Fruit fly (Drosophila melanogaster) whole organism, embryonic: Measurements from ENCODE around the gene SdicB.

Experiments
- Aef1 ChIP-seq: fragments of 200-800 bp; sonication (Bioruptor generic); IDR thresholded peaks from 3 replicates; pipeline ENCODE4 v1.3.6; 2022; ENCODE audit warnings: missing biosample characterization, missing genetic modification characterization
- Asciz ChIP-seq: fragments of 200-800 bp; sonication (Bioruptor generic); optimal IDR thresholded peaks from 2 replicates; lab custom pipeline; 2017; ENCODE audit warnings: missing biosample characterization, mild to moderate bottlenecking, missing genetic modification characterization, missing genetic modification reagents
- BEAF-32 ChIP-seq: fragments of 200-800 bp; sonication (Bioruptor generic); optimal IDR thresholded peaks from 3 replicates; lab custom pipeline; 2017; ENCODE audit warnings: missing biosample characterization, missing genetic modification characterization, mild to moderate bottlenecking, moderate library complexity, missing genetic modification reagents
- Bgb ChIP-seq: fragments of 200-800 bp; sonication (Bioruptor generic); IDR thresholded peaks from 2 replicates; pipeline ENCODE4 v1.3.6; 2022; ENCODE audit warnings: missing biosample characterization, missing genetic modification characterization; ENCODE audit not compliant: partially characterized antibody
- CG10267 ChIP-seq: fragments of 200-800 bp; sonication (Bioruptor generic); optimal IDR thresholded peaks from 2 replicates; lab custom pipeline; 2018; ENCODE audit warnings: missing biosample characterization, mild to moderate bottlenecking, missing genetic modification characterization, moderate library complexity
- CG10366 ChIP-seq: fragments of 200-800 bp; sonication (Bioruptor generic); IDR thresholded peaks from 2 replicates; pipeline ENCODE4 v1.3.6; 2022; ENCODE audit warnings: missing biosample characterization, missing genetic modification characterization
- CG12769 ChIP-seq: fragments of 200-800 bp; sonication (Bioruptor generic); optimal IDR thresholded peaks from 2 replicates; lab custom pipeline; 2019; ENCODE audit warnings: missing biosample characterization, mild to moderate bottlenecking, missing genetic modification characterization, moderate library complexity
- CG13123 ChIP-seq: fragments of 200-800 bp; sonication (Bioruptor generic); optimal IDR thresholded peaks from 2 replicates; lab custom pipeline; 2016; ENCODE audit warnings: missing biosample characterization, missing genetic modification characterization
- CG13894 ChIP-seq: fragments of 200-800 bp; sonication (Bioruptor generic); optimal IDR thresholded peaks from 3 replicates; lab custom pipeline; 2018; ENCODE audit warnings: missing biosample characterization, mild to moderate bottlenecking, missing genetic modification characterization, moderate library complexity
- CG16863 ChIP-seq: fragments of 200-800 bp; sonication (Bioruptor generic); optimal IDR thresholded peaks from 3 replicates; lab custom pipeline; 2016; ENCODE audit warnings: missing biosample characterization, missing genetic modification characterization
- CG17829 ChIP-seq: fragments of 200-800 bp; optimal IDR thresholded peaks from 2 replicates; lab custom pipeline; 2019; ENCODE audit warnings: missing biosample characterization, mild to moderate bottlenecking, missing genetic modification characterization, moderate library complexity
- CG18599 ChIP-seq: fragments of 200-800 bp; sonication (Bioruptor generic); optimal IDR thresholded peaks from 3 replicates; lab custom pipeline; 2017; ENCODE audit warnings: missing biosample characterization, missing genetic modification characterization, mild to moderate bottlenecking, moderate library complexity, missing genetic modification reagents
- CG2199 ChIP-seq: fragments of 200-800 bp; sonication (Bioruptor generic); IDR thresholded peaks from 3 replicates; pipeline ENCODE4 v1.3.6; 2022; ENCODE audit warnings: missing biosample characterization, missing genetic modification characterization
- CG7271 ChIP-seq: fragments of 200-800 bp; sonication (Bioruptor generic); optimal IDR thresholded peaks from 2 replicates; lab custom pipeline; 2018; ENCODE audit warnings: missing biosample characterization, mild to moderate bottlenecking, missing genetic modification characterization, moderate library complexity
- CG7372 ChIP-seq: fragments of 200-800 bp; sonication (Bioruptor generic); IDR thresholded peaks from 2 replicates; pipeline ENCODE4 v1.3.6; 2022; ENCODE audit warnings: missing biosample characterization, missing genetic modification characterization
- CG7786 ChIP-seq: fragments of 200-800 bp; sonication (Bioruptor generic); optimal IDR thresholded peaks from 2 replicates; lab custom pipeline; 2016; ENCODE audit warnings: missing biosample characterization, missing genetic modification characterization
- CG8388 ChIP-seq: fragments of 200-800 bp; sonication (Bioruptor generic); optimal IDR thresholded peaks from 2 replicates; lab custom pipeline; 2019; ENCODE audit warnings: missing biosample characterization, mild to moderate bottlenecking, missing genetic modification characterization, moderate library complexity
- CHES-1-like ChIP-seq: fragments of 200-800 bp; sonication (Bioruptor generic); optimal IDR thresholded peaks from 2 replicates; lab custom pipeline; 2016; ENCODE audit warnings: missing biosample characterization, missing genetic modification characterization
- D19A ChIP-seq: fragments of 200-800 bp; optimal IDR thresholded peaks from 3 replicates; lab custom pipeline; 2019; ENCODE audit warnings: missing biosample characterization, mild to moderate bottlenecking, missing genetic modification characterization, moderate library complexity
- Dad ChIP-seq: fragments of 200-800 bp; sonication (Bioruptor generic); optimal IDR thresholded peaks from 3 replicates; lab custom pipeline; 2016; ENCODE audit warnings: missing biosample characterization, missing genetic modification characterization
- Eip74EF ChIP-seq, 2 experiments: fragments of 200-800 bp in 1 of 2; fragments of >200 bp in 1 of 2; sonication (Bioruptor generic) in 1 of 2; optimal IDR thresholded peaks; 2 replicates each; lab custom pipeline; 2017 to 2019; ENCODE audit warnings: missing biosample characterization in 2 of 2, missing genetic modification characterization in 2 of 2, mild to moderate bottlenecking in 1 of 2, moderate library complexity in 1 of 2
- Ets97D ChIP-seq: fragments of 200-800 bp; sonication (Bioruptor generic); optimal IDR thresholded peaks from 3 replicates; lab custom pipeline; 2016; ENCODE audit warnings: missing biosample characterization, missing genetic modification characterization
- Fer2 ChIP-seq: fragments of 200-800 bp; sonication (Bioruptor generic); optimal IDR thresholded peaks from 2 replicates; lab custom pipeline; 2018; ENCODE audit warnings: missing biosample characterization, mild to moderate bottlenecking, missing genetic modification characterization, moderate library complexity
- Gug ChIP-seq: fragments of 200-800 bp; sonication (Bioruptor generic); IDR thresholded peaks from 4 replicates; pipeline ENCODE4 v1.3.6; 2022; ENCODE audit warnings: missing biosample characterization, missing genetic modification characterization
- HLH4C ChIP-seq: fragments of 200-800 bp; sonication (Bioruptor generic); IDR thresholded peaks from 3 replicates; pipeline ENCODE4 v1.3.6; 2022; ENCODE audit warnings: missing biosample characterization, missing genetic modification characterization; ENCODE audit not compliant: partially characterized antibody
- Lim3 ChIP-seq: fragments of 200-800 bp; sonication (Bioruptor generic); IDR thresholded peaks from 2 replicates; pipeline ENCODE4 v1.3.6; 2022; ENCODE audit warnings: missing biosample characterization, missing genetic modification characterization
- Mes4 ChIP-seq: fragments of 200-800 bp; sonication (Bioruptor generic); optimal IDR thresholded peaks from 2 replicates; lab custom pipeline; 2016; ENCODE audit warnings: missing biosample characterization, missing genetic modification characterization
- NC2β ChIP-seq: fragments of 200-800 bp; sonication (Bioruptor generic); optimal IDR thresholded peaks from 2 replicates; lab custom pipeline; 2016; ENCODE audit warnings: missing biosample characterization, missing genetic modification characterization
- Nf-YA ChIP-seq: fragments of 200-800 bp; sonication (Bioruptor generic); IDR thresholded peaks from 2 replicates; pipeline ENCODE4 v1.3.6; 2022; ENCODE audit warnings: missing biosample characterization, missing genetic modification characterization
- Nf-YC ChIP-seq: fragments of 200-800 bp; optimal IDR thresholded peaks from 3 replicates; lab custom pipeline; 2019; ENCODE audit warnings: missing biosample characterization, mild to moderate bottlenecking, missing genetic modification characterization, moderate library complexity
- Opbp ChIP-seq: fragments of 200-800 bp; sonication (Bioruptor generic); IDR thresholded peaks from 3 replicates; pipeline ENCODE4 v1.3.6; 2022; ENCODE audit warnings: missing biosample characterization, missing genetic modification characterization; ENCODE audit not compliant: partially characterized antibody
- Ptx1 ChIP-seq: fragments of 200-800 bp; sonication (Bioruptor generic); IDR thresholded peaks from 2 replicates; pipeline ENCODE4 v1.3.6; 2022; ENCODE audit warnings: missing biosample characterization, missing genetic modification characterization
- Taf1 ChIP-seq: fragments of 200-800 bp; sonication (Bioruptor generic); IDR thresholded peaks from 2 replicates; pipeline ENCODE4 v1.3.6; 2022; ENCODE audit warnings: missing biosample characterization, missing genetic modification characterization
- bowl ChIP-seq: fragments of 200-800 bp; sonication (Bioruptor generic); IDR thresholded peaks from 2 replicates; pipeline ENCODE4 v1.3.6; 2022; ENCODE audit warnings: missing biosample characterization, missing genetic modification characterization
- dan ChIP-seq: fragments of 200-800 bp; sonication (Bioruptor generic); IDR thresholded peaks from 2 replicates; pipeline ENCODE4 v1.3.6; 2022; ENCODE audit warnings: missing biosample characterization, missing genetic modification characterization
- ftz-f1 ChIP-seq: fragments of 200-800 bp; sonication (Bioruptor generic); optimal IDR thresholded peaks from 2 replicates; lab custom pipeline; 2016; ENCODE audit warnings: missing biosample characterization, missing genetic modification characterization
- ind ChIP-seq: fragments of 200-800 bp; sonication (Bioruptor generic); optimal IDR thresholded peaks from 3 replicates; lab custom pipeline; 2016; ENCODE audit warnings: missing biosample characterization, missing genetic modification characterization
- klu ChIP-seq: fragments of 200-800 bp; sonication (Bioruptor generic); IDR thresholded peaks from 2 replicates; pipeline ENCODE4 v1.3.6; 2022; ENCODE audit warnings: missing biosample characterization, missing genetic modification characterization
- nau ChIP-seq: fragments of 200-800 bp; sonication (Bioruptor generic); optimal IDR thresholded peaks from 3 replicates; lab custom pipeline; 2017; ENCODE audit warnings: missing biosample characterization, mild to moderate bottlenecking, missing genetic modification characterization, missing genetic modification reagents
- nerfin-1 ChIP-seq: fragments of 200-800 bp; sonication (Bioruptor generic); optimal IDR thresholded peaks from 3 replicates; lab custom pipeline; 2019; ENCODE audit warnings: missing biosample characterization, mild to moderate bottlenecking, missing genetic modification characterization, moderate library complexity
- pb ChIP-seq: fragments of 200-800 bp; sonication (Bioruptor generic); optimal IDR thresholded peaks from 3 replicates; lab custom pipeline; 2016; ENCODE audit warnings: missing biosample characterization, missing genetic modification characterization
- pho ChIP-seq: fragments of 200-800 bp; sonication (Bioruptor generic); optimal IDR thresholded peaks from 2 replicates; lab custom pipeline; 2016; ENCODE audit warnings: missing biosample characterization, missing genetic modification characterization
- salm ChIP-seq: fragments of 200-800 bp; sonication (Bioruptor generic); optimal IDR thresholded peaks from 2 replicates; lab custom pipeline; 2018; ENCODE audit warnings: missing biosample characterization, mild to moderate bottlenecking, missing genetic modification characterization
- sisA ChIP-seq: fragments of 200-800 bp; sonication (Bioruptor generic); IDR thresholded peaks from 2 replicates; pipeline ENCODE4 v1.3.6; 2022; ENCODE audit warnings: missing biosample characterization, missing genetic modification characterization
- sob ChIP-seq: fragments of 200-800 bp; sonication (Bioruptor generic); IDR thresholded peaks from 2 replicates; pipeline ENCODE4 v1.3.6; 2022; ENCODE audit warnings: missing biosample characterization, missing genetic modification characterization
- sr ChIP-seq: fragments of 200-800 bp; sonication (Bioruptor generic); IDR thresholded peaks from 3 replicates; pipeline ENCODE4 v1.3.6; 2022; ENCODE audit warnings: missing biosample characterization, missing genetic modification characterization
- trem ChIP-seq: fragments of 200-800 bp; optimal IDR thresholded peaks from 3 replicates; lab custom pipeline; 2019; ENCODE audit warnings: missing biosample characterization, mild to moderate bottlenecking, missing genetic modification characterization, moderate library complexity
- tup ChIP-seq: fragments of 200-800 bp; sonication (Bioruptor generic); optimal IDR thresholded peaks from 2 replicates; lab custom pipeline; 2016; ENCODE audit warnings: missing biosample characterization, mild to moderate bottlenecking, missing genetic modification characterization, moderate library complexity
- wor ChIP-seq: fragments of 200-800 bp; sonication (Bioruptor generic); IDR thresholded peaks from 2 replicates; pipeline ENCODE4 v1.3.6; 2022; ENCODE audit warnings: missing biosample characterization, missing genetic modification characterization
- zen ChIP-seq: fragments of 200-800 bp; sonication (Bioruptor generic); optimal IDR thresholded peaks from 3 replicates; lab custom pipeline; 2018; ENCODE audit warnings: missing biosample characterization, mild to moderate bottlenecking, missing genetic modification characterization, moderate library complexity

Gene SdicB

dm6 chrX:20235794-20236513 is 26.6 kb upstream of the SdicB start, which contains the start of gene sw (continued):
- TF ChIP-seq Gug (GFP tag; lab: Robert Waterston, UW) (peak; percentile 81; the same call in 3 of the 4 replicates), D19A (peak; percentile 9), sisA (GFP tag; lab: Robert Waterston, UW) (peak; percentile 70), Fer2 (peak; percentile 43), CG8388 (no peak), Bgb (peak; percentile 87), CG12769 (tag; lab: Kevin White, UChicago) (peak; percentile 76), Nf-YC (peak; percentile 50), dan (no peak), Dad (GFP tag; lab: Kevin White, UChicago) (peak; percentile 57), Ets97D (GFP tag; lab: Kevin White, UChicago) (peak; percentile 48), Ptx1 (GFP tag; lab: Robert Waterston, UW) (peak; percentile 78), Nf-YA (GFP tag; lab: Robert Waterston, UW) (no peak), ind (GFP tag; lab: Kevin White, UChicago) (peak; percentile 52), NC2β (GFP tag; lab: Kevin White, UChicago) (peak; percentile 15), sob (GFP tag; lab: Robert Waterston, UW) (peak; percentile 79), CG18599 (GFP tag; lab: Kevin White, UChicago) (peak; percentile 53), CHES-1-like (GFP tag; lab: Kevin White, UChicago) (peak; percentile 73), Taf1 (GFP tag; lab: Robert Waterston, UW) (peak; percentile 42; the same call in 1 of the 2 replicates), klu (GFP tag; lab: Robert Waterston, UW) (peak; percentile 71), zen (tag; lab: Kevin White, UChicago) (peak; percentile 41), Asciz (no peak), HLH4C (GFP tag; lab: Robert Waterston, UW) (peak; percentile 82), Opbp (GFP tag; lab: Robert Waterston, UW) (peak; percentile 90), CG7372 (peak; percentile 75), CG16863 (peak; percentile 37), ftz-f1 (no peak), tup (GFP tag; lab: Kevin White, UChicago) (no peak), Lim3 (GFP tag; lab: Robert Waterston, UW) (no peak), CG2199 (no peak), sr (no peak), Eip74EF (GFP tag; optimal IDR thresholded peaks at IDR 0.05; lab: Kevin White, UChicago) (no peak), bowl (GFP tag; lab: Robert Waterston, UW) (no peak), nau (no peak), trem (tag; lab: Kevin White, UChicago) (peak; percentile 62), wor (GFP tag; lab: Robert Waterston, UW) (no peak), CG13894 (tag; lab: Kevin White, UChicago) (peak; percentile 13), CG7786 (GFP tag; lab: Kevin White, UChicago) (peak; percentile 54), salm (tag; lab: Kevin White, UChicago) (no peak), pb (GFP tag; lab: Kevin White, UChicago) (peak; percentile 46), CG17829 (tag; lab: Kevin White, UChicago) (peak; percentile 62), CG7271 (tag; lab: Kevin White, UChicago) (no peak), pho (GFP tag; lab: Kevin White, UChicago) (peak; percentile 47), nerfin-1 (tag; lab: Kevin White, UChicago) (peak; percentile 39), CG10366 (GFP tag; lab: Robert Waterston, UW) (peak; percentile 53), CG13123 (GFP tag; lab: Kevin White, UChicago) (no peak), Aef1 (GFP tag; lab: Robert Waterston, UW) (peak; percentile 74), Mes4 (GFP tag; lab: Kevin White, UChicago) (no peak), CG10267 (tag; lab: Kevin White, UChicago) (peak; percentile 42), BEAF-32 (GFP tag; lab: Kevin White, UChicago) (peak; percentile 94)
